Fruit fly (Drosophila melanogaster) whole organism, wandering third instar larva: ENCODE measurements around the gene CG11307.
A peak's percentile ranks its signal among the peaks of the same experiment; 100 is the strongest.

Experiments
- Abd-B ChIP-seq: fragments of >200 bp; optimal IDR thresholded peaks from 2 replicates; lab custom pipeline; 2017; ENCODE audit warnings: missing biosample characterization, missing genetic modification characterization
- CG32264 ChIP-seq: fragments of 200-800 bp; sonication (Bioruptor generic); optimal IDR thresholded peaks from 2 replicates; lab custom pipeline; 2016; ENCODE audit warnings: missing biosample characterization, missing genetic modification characterization
- CG9705 ChIP-seq: fragments of 200-800 bp; sonication (Bioruptor generic); optimal IDR thresholded peaks from 2 replicates; lab custom pipeline; 2018; ENCODE audit warnings: missing biosample characterization, mild to moderate bottlenecking, missing genetic modification characterization
- CrebA ChIP-seq: fragments of 200-800 bp; sonication (Bioruptor generic); optimal IDR thresholded peaks from 2 replicates; lab custom pipeline; 2016; ENCODE audit warnings: missing biosample characterization, mild to moderate bottlenecking, missing genetic modification characterization, borderline replicate concordance
- Dfd ChIP-seq: fragments of >200 bp; optimal IDR thresholded peaks from 2 replicates; lab custom pipeline; 2017; ENCODE audit warnings: missing biosample characterization, missing genetic modification characterization
- Dif ChIP-seq: fragments of 200-275, 200-300 bp; sonication (Bioruptor generic); optimal IDR thresholded peaks from 2 replicates; lab custom pipeline; 2018; ENCODE audit warnings: missing biosample characterization, missing genetic modification characterization; ENCODE audit not compliant: partially characterized antibody
- GATAd ChIP-seq: sonication (Bioruptor generic); optimal IDR thresholded peaks from 2 replicates; lab custom pipeline; 2016; ENCODE audit warnings: missing biosample characterization, missing genetic modification characterization
- HLH106 ChIP-seq: fragments of 200-800 bp; optimal IDR thresholded peaks from 3 replicates; lab custom pipeline; 2019; ENCODE audit warnings: missing biosample characterization, mild to moderate bottlenecking, missing genetic modification characterization, moderate library complexity
- Hnf4 ChIP-seq: fragments of 200-800 bp; sonication (Bioruptor generic); optimal IDR thresholded peaks from 2 replicates; lab custom pipeline; 2016; ENCODE audit warnings: missing biosample characterization, mild to moderate bottlenecking, missing genetic modification characterization
- Hr78 ChIP-seq: fragments of >200 bp; optimal IDR thresholded peaks from 2 replicates; lab custom pipeline; 2017; ENCODE audit warnings: missing biosample characterization, missing genetic modification characterization
- Hr83 ChIP-seq: fragments of 200-300 bp; sonication (Bioruptor generic); optimal IDR thresholded peaks from 2 replicates; lab custom pipeline; 2016; ENCODE audit warnings: missing biosample characterization, mild to moderate bottlenecking, missing genetic modification characterization, moderate library complexity; ENCODE audit not compliant: poor library complexity, severe bottlenecking
- Jra ChIP-seq: sonication (Bioruptor generic); optimal IDR thresholded peaks from 2 replicates; lab custom pipeline; 2016; ENCODE audit warnings: missing biosample characterization, missing genetic modification characterization
- Mio ChIP-seq: sonication (Bioruptor generic); optimal IDR thresholded peaks from 2 replicates; lab custom pipeline; 2016; ENCODE audit warnings: missing biosample characterization, missing genetic modification characterization
- Myc ChIP-seq: fragments of >200 bp; optimal IDR thresholded peaks from 2 replicates; lab custom pipeline; 2017
- OdsH ChIP-seq: fragments of 200-800 bp; sonication (Bioruptor generic); optimal IDR thresholded peaks from 2 replicates; lab custom pipeline; 2016; ENCODE audit warnings: missing biosample characterization, mild to moderate bottlenecking, missing genetic modification characterization
- Rel ChIP-seq, 2 experiments: fragments of 200-800 bp; sonication (Bioruptor generic) in 1 of 2; optimal IDR thresholded peaks; 2 replicates in 1 of 2; 3 replicates in 1 of 2; lab custom pipeline; 2016 to 2019; ENCODE audit warnings: mild to moderate bottlenecking in 2 of 2, missing biosample characterization in 2 of 2, missing genetic modification characterization in 2 of 2, moderate library complexity in 1 of 2
- Sp1 ChIP-seq: fragments of 200-800 bp; sonication (Bioruptor generic); optimal IDR thresholded peaks from 3 replicates; lab custom pipeline; 2019; ENCODE audit warnings: missing biosample characterization, mild to moderate bottlenecking, missing genetic modification characterization, moderate library complexity
- br ChIP-seq: fragments of 200-800 bp; sonication (Bioruptor generic); optimal IDR thresholded peaks from 2 replicates; lab custom pipeline; 2016; ENCODE audit warnings: missing biosample characterization, missing genetic modification characterization
- brk ChIP-seq: fragments of 200-800 bp; sonication (Bioruptor generic); optimal IDR thresholded peaks from 2 replicates; lab custom pipeline; 2016; ENCODE audit warnings: missing biosample characterization, mild to moderate bottlenecking, missing genetic modification characterization
- dl ChIP-seq, 2 experiments: fragments of 175-275, 200-275 bp in 1 of 2; fragments of 200-275 bp in 1 of 2; sonication (Bioruptor generic); optimal IDR thresholded peaks; lab custom pipeline; 2018; ENCODE audit warnings: mild to moderate bottlenecking in 2 of 2, missing biosample characterization in 2 of 2, missing genetic modification characterization in 2 of 2, moderate library complexity in 2 of 2; ENCODE audit not compliant: partially characterized antibody in 2 of 2, insufficient read depth in 1 of 2
- dmrt93B ChIP-seq: fragments of 200-800 bp; sonication (Bioruptor generic); optimal IDR thresholded peaks from 2 replicates; lab custom pipeline; 2018; ENCODE audit warnings: missing biosample characterization, mild to moderate bottlenecking, missing genetic modification characterization
- dsf ChIP-seq: sonication (Bioruptor generic); optimal IDR thresholded peaks from 2 replicates; lab custom pipeline; 2016; ENCODE audit warnings: missing biosample characterization, missing genetic modification characterization, borderline replicate concordance
- ey ChIP-seq: fragments of 200-800 bp; sonication (Bioruptor generic); optimal IDR thresholded peaks from 2 replicates; lab custom pipeline; 2016; ENCODE audit warnings: missing biosample characterization, missing genetic modification characterization
- foxo ChIP-seq, 2 experiments: fragments of 200-800 bp; sonication (Bioruptor generic); optimal IDR thresholded peaks; 2 replicates in 1 of 2; 3 replicates in 1 of 2; lab custom pipeline; 2016 to 2017; ENCODE audit warnings: missing biosample characterization in 2 of 2, missing genetic modification characterization in 2 of 2
- fru ChIP-seq: fragments of 200-800 bp; sonication (Bioruptor generic); optimal IDR thresholded peaks from 3 replicates; lab custom pipeline; 2016; ENCODE audit warnings: missing biosample characterization, mild to moderate bottlenecking, missing genetic modification characterization
- h ChIP-seq: fragments of 200-800 bp; sonication (Bioruptor generic); optimal IDR thresholded peaks from 3 replicates; lab custom pipeline; 2016; ENCODE audit warnings: missing biosample characterization, mild to moderate bottlenecking, missing genetic modification characterization
- jim ChIP-seq: fragments of 175-275, 200-325 bp; sonication (Bioruptor generic); optimal IDR thresholded peaks from 2 replicates; lab custom pipeline; 2016; ENCODE audit warnings: missing biosample characterization, mild to moderate bottlenecking, missing genetic modification characterization
- pan ChIP-seq: fragments of >200 bp; optimal IDR thresholded peaks from 2 replicates; lab custom pipeline; 2017
- psq ChIP-seq: fragments of 200-800 bp; sonication (Bioruptor generic); optimal IDR thresholded peaks from 3 replicates; lab custom pipeline; 2017; ENCODE audit warnings: missing biosample characterization, mild to moderate bottlenecking, missing genetic modification characterization, moderate library complexity
- rgr ChIP-seq: fragments of 200-800 bp; sonication (Bioruptor generic); optimal IDR thresholded peaks from 3 replicates; lab custom pipeline; 2016; ENCODE audit warnings: missing biosample characterization, mild to moderate bottlenecking, missing genetic modification characterization
- sv ChIP-seq: fragments of 200-800 bp; sonication (Bioruptor generic); optimal IDR thresholded peaks from 3 replicates; lab custom pipeline; 2016; ENCODE audit warnings: missing biosample characterization, missing genetic modification characterization
- tai ChIP-seq: sonication (Bioruptor generic); optimal IDR thresholded peaks from 2 replicates; lab custom pipeline; 2016; ENCODE audit warnings: missing biosample characterization, missing genetic modification characterization
- usp ChIP-seq: fragments of >200 bp; optimal IDR thresholded peaks from 2 replicates; lab custom pipeline; 2017; ENCODE audit warnings: missing biosample characterization, missing genetic modification characterization
- woc ChIP-seq: sonication (Bioruptor generic); optimal IDR thresholded peaks from 2 replicates; lab custom pipeline; 2016; ENCODE audit warnings: missing biosample characterization, mild to moderate bottlenecking, missing genetic modification characterization

The CG11307 gene

dm6 chr3L:21574296-21574745, 43.1 kb upstream of the CG11307 start:
- no peak for TF ChIP-seq Abd-B (GFP tag; lab: Kevin White, UChicago)
- TF ChIP-seq Myc (lab: Kevin White, UChicago) = peak; percentile 59
- peak; percentile 7 for TF ChIP-seq woc

- TF ChIP-seq foxo (GFP tag; optimal IDR thresholded peaks at IDR 0.05; lab: Kevin White, UChicago) (peak in 1 of 2 experiments; percentile 24), Hr78 (GFP tag; lab: Kevin White, UChicago) (no peak), OdsH (GFP tag; lab: Kevin White, UChicago) (peak; percentile 37), tai (GFP tag; lab: Kevin White, UChicago) (no peak), HLH106 (tag; lab: Kevin White, UChicago) (peak; percentile 44), fru (GFP tag; lab: Kevin White, UChicago) (peak; percentile 26), ey (GFP tag; lab: Kevin White, UChicago) (no peak), brk (no peak), dsf (GFP tag; lab: Kevin White, UChicago) (no peak), Hr83 (GFP tag; lab: Kevin White, UChicago) (no peak), usp (GFP tag; lab: Kevin White, UChicago) (no peak), sv (no peak), br (no peak), jim (GFP tag; lab: Kevin White, UChicago) (no peak), Rel (GFP tag; optimal IDR thresholded peaks at IDR 0.05; lab: Kevin White, UChicago) (no peak), Rel (tag; optimal IDR thresholded peaks at IDR 0.05; lab: Kevin White, UChicago) (no peak), Hnf4 (GFP tag; lab: Kevin White, UChicago) (no peak), Sp1 (GFP tag; lab: Kevin White, UChicago) (peak; percentile 42), psq (GFP tag; lab: Kevin White, UChicago) (peak; percentile 68), Jra (GFP tag; lab: Kevin White, UChicago) (no peak), woc (peak; percentile 26), CrebA (GFP tag; lab: Kevin White, UChicago) (no peak), h (GFP tag; lab: Kevin White, UChicago) (no peak), CG9705 (no peak), dmrt93B (GFP tag; lab: Kevin White, UChicago) (no peak)
Observed at dm6 chr3L:21581984-21582383, 35.4 kb upstream of the CG11307 start.

- TF ChIP-seq pan (lab: Kevin White, UChicago) = no peak
- TF ChIP-seq woc = no peak
- TF ChIP-seq Hr83 (GFP tag; lab: Kevin White, UChicago) = no peak
- no peak for TF ChIP-seq Dfd (GFP tag; lab: Kevin White, UChicago)
- TF ChIP-seq dmrt93B (GFP tag; lab: Kevin White, UChicago) = no peak
- TF ChIP-seq Dif (GFP tag; lab: Kevin White, UChicago) = peak; percentile 78
- no peak for TF ChIP-seq GATAd (GFP tag; lab: Kevin White, UChicago)
- no peak for TF ChIP-seq Sp1 (GFP tag; lab: Kevin White, UChicago)
- TF ChIP-seq brk = no peak
- TF ChIP-seq tai (GFP tag; lab: Kevin White, UChicago) = no peak
- no peak for TF ChIP-seq psq (GFP tag; lab: Kevin White, UChicago)
- peak; percentile 15 to 73 for TF ChIP-seq dl (GFP tag; optimal IDR thresholded peaks at IDR 0.05; lab: Kevin White, UChicago; ENCODE audit: insufficient read depth in 1 of 2, partially characterized antibody in 2 of 2)
- TF ChIP-seq, all 38 proteins: peak for 2
Observed at dm6 chr3L:21584683-21585082, 32.7 kb upstream of the CG11307 start.

- TF ChIP-seq Myc (lab: Kevin White, UChicago) (no peak), usp (GFP tag; lab: Kevin White, UChicago) (no peak), CG32264 (GFP tag; lab: Kevin White, UChicago) (no peak), jim (GFP tag; lab: Kevin White, UChicago) (no peak), dmrt93B (GFP tag; lab: Kevin White, UChicago) (no peak), pan (lab: Kevin White, UChicago) (no peak), Dfd (GFP tag; lab: Kevin White, UChicago) (no peak), woc (no peak), HLH106 (tag; lab: Kevin White, UChicago) (no peak), OdsH (GFP tag; lab: Kevin White, UChicago) (no peak), ey (GFP tag; lab: Kevin White, UChicago) (no peak), dl (GFP tag; optimal IDR thresholded peaks at IDR 0.05; lab: Kevin White, UChicago; ENCODE audit: insufficient read depth in 1 of 2, partially characterized antibody in 2 of 2) (no peak), Jra (GFP tag; lab: Kevin White, UChicago) (no peak), Dif (GFP tag; lab: Kevin White, UChicago) (no peak), Abd-B (GFP tag; lab: Kevin White, UChicago) (no peak), foxo (GFP tag; optimal IDR thresholded peaks at IDR 0.05; lab: Kevin White, UChicago) (no peak), rgr (GFP tag; lab: Kevin White, UChicago) (no peak), Mio (no peak), GATAd (GFP tag; lab: Kevin White, UChicago) (no peak)
Observed at dm6 chr3L:21585397-21585796, 32.0 kb upstream of the CG11307 start.
